Worm (Caenorhabditis elegans) whole organism, late embryonic: ENCODE data around the gene srbc-37.

ENCODE experiments used
- C38D4.7 ChIP-seq: fragments of 200-800 bp; sonication (Bioruptor generic); optimal IDR thresholded peaks from 2 replicates; lab custom pipeline; 2018; ENCODE audit warnings: mild to moderate bottlenecking, missing genetic modification characterization, moderate library complexity, missing compliant biosample characterization
- K02D7.2 ChIP-seq: sonication (generic microtip); optimal IDR thresholded peaks from 2 replicates; lab custom pipeline; 2017; ENCODE audit warnings: mild to moderate bottlenecking, missing genetic modification characterization, missing compliant biosample characterization
- K09A11.1 ChIP-seq: sonication (generic microtip); optimal IDR thresholded peaks from 2 replicates; lab custom pipeline; 2017; ENCODE audit warnings: antibody characterized with exemption, mild to moderate bottlenecking, missing genetic modification characterization, missing compliant biosample characterization; ENCODE audit not compliant: insufficient read depth
- Y22D7AL.16 ChIP-seq: sonication (generic microtip); optimal IDR thresholded peaks from 2 replicates; lab custom pipeline; 2016; ENCODE audit warnings: missing genetic modification characterization, missing compliant biosample characterization
- ama-1 ChIP-seq: fragments of 150-350 bp; optimal IDR thresholded peaks from 2 replicates; lab custom pipeline; 2014
- ceh-19 ChIP-seq: fragments of 200-800 bp; sonication (Bioruptor generic); optimal IDR thresholded peaks from 2 replicates; lab custom pipeline; 2018; ENCODE audit warnings: mild to moderate bottlenecking, missing genetic modification characterization, missing compliant biosample characterization
- ceh-30 ChIP-seq: fragments of 150-350 bp; optimal IDR thresholded peaks from 2 replicates; lab custom pipeline; 2014; ENCODE audit warnings: missing biosample characterization, missing genetic modification characterization
- ceh-31 ChIP-seq: sonication (generic microtip); optimal IDR thresholded peaks from 2 replicates; lab custom pipeline; 2016; ENCODE audit warnings: missing genetic modification characterization, missing compliant biosample characterization
- ceh-45 ChIP-seq: fragments of 200-800 bp; sonication (Bioruptor generic); IDR thresholded peaks from 2 replicates; pipeline ENCODE4 v1.3.6; 2022; ENCODE audit warnings: missing genetic modification reagents, missing genetic modification characterization, missing compliant biosample characterization
- ceh-48 ChIP-seq: sonication (generic microtip); optimal IDR thresholded peaks from 2 replicates; lab custom pipeline; 2016; ENCODE audit warnings: missing genetic modification characterization, inconsistent platforms, missing compliant biosample characterization
- ceh-9 ChIP-seq: sonication (generic microtip); optimal IDR thresholded peaks from 2 replicates; lab custom pipeline; 2016; ENCODE audit warnings: mild to moderate bottlenecking, missing genetic modification characterization, inconsistent platforms, missing compliant biosample characterization
- che-1 ChIP-seq: sonication (generic microtip); optimal IDR thresholded peaks from 2 replicates; lab custom pipeline; 2016; ENCODE audit warnings: mild to moderate bottlenecking, missing genetic modification characterization, missing compliant biosample characterization
- dmd-4 ChIP-seq: sonication (generic microtip); optimal IDR thresholded peaks from 2 replicates; lab custom pipeline; 2016; ENCODE audit warnings: borderline replicate concordance, missing genetic modification characterization, missing compliant biosample characterization
- dve-1 ChIP-seq: sonication (generic microtip); optimal IDR thresholded peaks from 2 replicates; lab custom pipeline; 2017; ENCODE audit warnings: antibody characterized with exemption, mild to moderate bottlenecking, missing genetic modification characterization, missing compliant biosample characterization
- elt-4 ChIP-seq: sonication (generic microtip); optimal IDR thresholded peaks from 2 replicates; lab custom pipeline; 2016; ENCODE audit warnings: missing genetic modification characterization, missing compliant biosample characterization
- ets-4 ChIP-seq: sonication (generic microtip); optimal IDR thresholded peaks from 2 replicates; lab custom pipeline; 2016; ENCODE audit warnings: missing genetic modification characterization, missing compliant biosample characterization
- eyg-1 ChIP-seq: sonication (generic microtip); optimal IDR thresholded peaks from 2 replicates; lab custom pipeline; 2016; ENCODE audit warnings: missing genotype, missing genetic modification characterization, missing compliant biosample characterization
- fax-1 ChIP-seq: sonication (generic microtip); optimal IDR thresholded peaks from 2 replicates; lab custom pipeline; 2016; ENCODE audit warnings: missing genotype, missing genetic modification characterization, missing compliant biosample characterization
- fkh-10 ChIP-seq: fragments of 150-350 bp; optimal IDR thresholded peaks from 2 replicates; lab custom pipeline; 2014; ENCODE audit warnings: missing biosample characterization, missing genetic modification reagents, missing genetic modification characterization
- hlh-13 ChIP-seq: fragments of 200-800 bp; sonication (Bioruptor generic); optimal IDR thresholded peaks from 2 replicates; lab custom pipeline; 2018; ENCODE audit warnings: mild to moderate bottlenecking, missing genetic modification characterization, missing compliant biosample characterization
- hlh-30 ChIP-seq: sonication (generic microtip); optimal IDR thresholded peaks from 2 replicates; lab custom pipeline; 2017; ENCODE audit warnings: antibody characterized with exemption, missing genetic modification characterization, missing compliant biosample characterization; ENCODE audit not compliant: insufficient read depth
- hlh-8 ChIP-seq: sonication (generic microtip); optimal IDR thresholded peaks from 2 replicates; lab custom pipeline; 2016; ENCODE audit warnings: missing genotype, missing genetic modification characterization, missing compliant biosample characterization
- madf-2 ChIP-seq: sonication (generic microtip); optimal IDR thresholded peaks from 2 replicates; lab custom pipeline; 2017; ENCODE audit warnings: missing genetic modification characterization, missing compliant biosample characterization
- mec-3 ChIP-seq: sonication (generic microtip); optimal IDR thresholded peaks from 2 replicates; lab custom pipeline; 2016; ENCODE audit warnings: borderline replicate concordance, missing genetic modification characterization, missing compliant biosample characterization
- nfya-1 ChIP-seq: sonication (generic microtip); optimal IDR thresholded peaks from 2 replicates; lab custom pipeline; 2017; ENCODE audit warnings: missing genetic modification characterization, mild to moderate bottlenecking, missing compliant biosample characterization, antibody characterized with exemption, moderate library complexity
- odd-2 ChIP-seq: sonication (generic microtip); optimal IDR thresholded peaks from 2 replicates; lab custom pipeline; 2017; ENCODE audit warnings: antibody characterized with exemption, mild to moderate bottlenecking, missing genetic modification characterization, missing compliant biosample characterization
- pax-1 ChIP-seq: fragments of 150-350 bp; optimal IDR thresholded peaks from 2 replicates; lab custom pipeline; 2014; ENCODE audit warnings: missing biosample characterization, missing genetic modification characterization
- pha-4 ChIP-seq: fragments of 150-350 bp; optimal IDR thresholded peaks from 2 replicates; lab custom pipeline; 2018; ENCODE audit warnings: missing biosample characterization, missing genetic modification reagents, missing genetic modification characterization
- pqm-1 ChIP-seq: sonication (generic microtip); optimal IDR thresholded peaks from 2 replicates; lab custom pipeline; 2016; ENCODE audit warnings: missing genetic modification characterization, missing compliant biosample characterization
- pros-1 ChIP-seq: fragments of 150-350 bp; optimal IDR thresholded peaks from 2 replicates; lab custom pipeline; 2014; ENCODE audit warnings: missing biosample characterization, missing genetic modification reagents, missing genetic modification characterization
- rnt-1 ChIP-seq: sonication (generic microtip); optimal IDR thresholded peaks from 2 replicates; lab custom pipeline; 2016; ENCODE audit warnings: missing genetic modification characterization, missing compliant biosample characterization
- sdc-2 ChIP-seq: sonication (generic microtip); optimal IDR thresholded peaks from 2 replicates; lab custom pipeline; 2016; ENCODE audit warnings: missing genotype, missing genetic modification characterization, missing compliant biosample characterization
- sox-4 ChIP-seq: sonication (generic microtip); optimal IDR thresholded peaks from 2 replicates; lab custom pipeline; 2017; ENCODE audit warnings: mild to moderate bottlenecking, missing genetic modification characterization, inconsistent platforms, missing compliant biosample characterization
- syd-9 ChIP-seq: sonication (generic microtip); optimal IDR thresholded peaks from 2 replicates; lab custom pipeline; 2016; ENCODE audit warnings: mild to moderate bottlenecking, missing genetic modification characterization, moderate library complexity, missing compliant biosample characterization
- tbx-2 ChIP-seq: sonication (generic microtip); optimal IDR thresholded peaks from 2 replicates; lab custom pipeline; 2016; ENCODE audit warnings: missing genetic modification characterization, missing compliant biosample characterization
- unc-42 ChIP-seq: sonication (generic microtip); optimal IDR thresholded peaks from 2 replicates; lab custom pipeline; 2016; ENCODE audit warnings: missing genotype, missing genetic modification characterization, missing compliant biosample characterization
- unc-55 ChIP-seq: sonication (generic microtip); optimal IDR thresholded peaks from 2 replicates; lab custom pipeline; 2017; ENCODE audit warnings: missing biosample characterization, missing genetic modification reagents, missing genetic modification characterization
- unc-86 ChIP-seq: sonication (generic microtip); optimal IDR thresholded peaks from 2 replicates; lab custom pipeline; 2016; ENCODE audit warnings: missing genetic modification characterization, missing compliant biosample characterization
- zip-5 ChIP-seq: sonication (generic microtip); optimal IDR thresholded peaks from 2 replicates; lab custom pipeline; 2016; ENCODE audit warnings: missing genetic modification characterization, missing compliant biosample characterization
- ztf-16 ChIP-seq: sonication (generic microtip); optimal IDR thresholded peaks from 2 replicates; lab custom pipeline; 2017; ENCODE audit warnings: missing genetic modification characterization, missing compliant biosample characterization

Gene srbc-37

DNA sequence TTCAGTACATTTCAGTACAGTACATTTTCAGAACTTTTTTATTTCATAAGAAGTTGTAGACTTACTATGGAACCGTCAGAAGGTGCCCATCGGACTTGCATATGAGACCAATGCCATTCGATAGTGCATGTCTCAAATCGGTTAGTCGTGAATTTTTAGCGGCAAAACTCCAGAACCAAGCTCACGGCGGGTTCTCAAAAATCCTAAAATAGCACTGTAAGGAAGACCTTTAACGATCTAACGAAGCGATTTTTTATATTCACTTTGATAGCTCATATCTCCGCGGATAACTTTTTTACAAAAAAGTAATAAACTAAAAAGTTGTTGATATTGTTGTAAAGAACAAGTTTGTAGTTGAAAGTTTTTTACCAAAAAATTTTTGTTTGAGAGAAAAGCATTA lies 28.1 kb upstream of the srbc-37 start, which contains the start of gene sru-25:
TSS of gene sru-25 (minus strand) at position 101 of the 400 bp plus-strand sequence.
- TF ChIP-seq pros-1: no peak

DNA sequence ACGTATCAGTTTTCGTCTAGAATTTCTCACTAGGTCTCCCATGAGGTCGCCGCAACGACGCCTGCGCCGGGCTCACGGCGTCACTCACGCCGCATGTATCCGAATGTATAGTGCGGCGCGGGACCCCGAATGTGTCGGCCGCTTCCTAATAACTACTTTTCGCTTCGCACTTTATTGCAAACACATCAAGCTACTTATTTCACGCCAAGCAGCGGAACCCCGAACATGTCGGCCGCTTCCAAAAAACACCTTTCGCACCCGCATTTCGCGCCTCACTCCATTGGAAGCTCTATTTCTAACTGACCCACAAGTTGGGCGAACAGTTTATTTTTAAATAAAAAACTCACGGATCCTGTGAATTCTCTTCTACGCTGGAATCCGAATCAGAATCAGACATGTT lies 26.3 kb upstream of the srbc-37 start:
- no peak for TF ChIP-seq dmd-4
- no peak for TF ChIP-seq syd-9 (tag; lab: Kevin White, UChicago)
- TF ChIP-seq hlh-13: no peak
- TF ChIP-seq che-1: no peak
- no peak for TF ChIP-seq hlh-8
- no peak for TF ChIP-seq pqm-1 (tag; lab: Kevin White, UChicago)

DNA sequence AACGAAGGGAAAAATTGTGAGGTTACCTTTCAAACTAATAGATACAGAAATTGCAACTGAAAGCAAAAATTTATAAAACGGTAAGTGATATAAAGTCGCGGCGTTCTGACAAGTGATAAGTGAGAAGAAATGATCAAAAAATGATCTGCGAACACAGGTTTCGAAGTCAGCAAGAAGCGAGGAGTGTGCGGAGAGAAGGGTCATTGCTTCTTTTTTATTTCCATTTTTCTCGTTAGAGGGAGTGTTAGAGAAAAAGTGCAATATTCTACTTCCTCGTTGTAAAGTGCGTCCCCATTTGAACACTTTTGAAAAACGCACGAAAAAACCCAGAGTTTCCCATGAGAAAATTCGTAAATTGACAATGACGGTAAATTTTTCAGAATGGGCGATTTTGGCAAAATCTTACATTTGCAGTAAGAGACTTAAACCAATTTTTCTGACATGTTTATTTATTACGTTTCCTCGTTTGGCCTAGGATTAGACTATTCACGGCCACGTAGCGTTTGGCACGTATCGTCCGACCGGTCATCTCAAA lies 25.7 kb upstream of the srbc-37 start, which contains the start of the genes fbxa-72 and srx-21:
TSS of gene fbxa-72 (minus strand) at position 204 of the 535 bp plus-strand sequence.
TSS of gene srx-21 (plus strand) at position 485 of the 535 bp plus-strand sequence.
- no peak for TF ChIP-seq rnt-1 (tag; lab: Kevin White, UChicago)
- TF ChIP-seq pax-1 (tag; lab: Kevin White, UChicago): no peak
- TF ChIP-seq ets-4 (tag; lab: Kevin White, UChicago): no peak
- TF ChIP-seq fkh-10 (GFP tag; lab: Kevin White, UChicago): no peak
- TF ChIP-seq Y22D7AL.16 (tag; lab: Kevin White, UChicago): no peak
- no peak for TF ChIP-seq che-1
- no peak for TF ChIP-seq fax-1 (tag; lab: Kevin White, UChicago)
- no peak for TF ChIP-seq dmd-4
- TF ChIP-seq pha-4 (tag; lab: Kevin White, UChicago): no peak
- TF ChIP-seq syd-9 (tag; lab: Kevin White, UChicago): no peak
- TF ChIP-seq zip-5 (tag; lab: Kevin White, UChicago): no peak
- no peak for TF ChIP-seq ztf-16
- TF ChIP-seq ama-1: no peak
- no peak for TF ChIP-seq K02D7.2
- no peak for TF ChIP-seq tbx-2
- TF ChIP-seq unc-42 (tag; lab: Kevin White, UChicago): no peak
- no peak for TF ChIP-seq mec-3 (tag; lab: Kevin White, UChicago)
- TF ChIP-seq unc-55 (GFP tag; lab: Kevin White, UChicago): no peak
- no peak for TF ChIP-seq C38D4.7
- TF ChIP-seq, all 69 proteins: peak for 0

DNA sequence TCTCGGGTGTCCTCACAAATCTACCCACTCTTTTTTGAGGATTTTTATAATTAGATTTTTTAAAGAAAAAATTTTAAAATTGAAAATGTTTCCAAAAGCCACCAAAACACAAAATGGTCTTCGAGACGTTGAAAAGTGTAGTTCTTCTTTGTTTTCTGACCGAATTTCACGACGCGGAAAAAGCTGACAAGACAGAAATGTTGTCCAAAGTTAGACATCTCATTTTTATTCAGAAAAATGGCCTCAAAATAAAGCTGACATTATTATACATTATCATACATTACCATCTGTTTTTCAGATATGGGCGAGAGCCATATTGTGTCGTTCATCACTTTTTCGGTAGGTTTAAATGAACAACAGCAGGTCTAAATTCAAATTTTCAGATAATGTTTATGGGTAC lies 22.7 kb upstream of the srbc-37 start, which contains the start of gene srx-22:
TSS of gene srx-22 (plus strand) at position 301 of the 400 bp plus-strand sequence.
- TF ChIP-seq pqm-1 (tag; lab: Kevin White, UChicago) (no peak), hlh-30 (tag; lab: Kevin White, UChicago) (no peak), nfya-1 (no peak), pax-1 (tag; lab: Kevin White, UChicago) (no peak), unc-86 (tag; lab: Kevin White, UChicago) (no peak), K09A11.1 (no peak), ceh-9 (tag; lab: Kevin White, UChicago) (no peak), hlh-13 (no peak), eyg-1 (tag; lab: Kevin White, UChicago) (no peak), ceh-31 (no peak), madf-2 (tag; lab: Kevin White, UChicago) (no peak), ceh-30 (tag; lab: Kevin White, UChicago) (no peak), pros-1 (no peak), syd-9 (tag; lab: Kevin White, UChicago) (no peak), Y22D7AL.16 (tag; lab: Kevin White, UChicago) (no peak), ceh-48 (tag; lab: Kevin White, UChicago) (no peak), hlh-8 (no peak)

DNA sequence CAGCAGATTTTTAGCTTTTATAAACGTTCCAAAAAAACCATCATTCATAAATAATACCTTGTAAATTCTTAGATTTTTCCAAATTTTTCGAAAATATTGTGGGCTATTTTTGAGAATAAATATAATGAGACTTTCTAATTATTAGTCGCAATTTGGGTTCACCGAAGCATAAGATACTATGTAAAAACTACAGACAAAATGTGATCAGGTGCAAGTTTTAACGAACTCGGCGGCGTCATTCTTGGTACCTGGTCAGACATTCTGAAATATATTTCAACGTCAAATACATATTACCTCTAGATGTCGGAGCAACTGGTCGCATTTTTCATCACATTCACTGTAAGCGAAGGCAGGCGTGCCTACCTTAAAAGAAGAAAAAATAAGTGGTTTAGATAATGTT lies 20.3 kb upstream of the srbc-37 start, which contains the start of gene srx-23:
TSS of gene srx-23 (plus strand) at position 301 of the 400 bp plus-strand sequence.
- TF ChIP-seq ceh-9 (tag; lab: Kevin White, UChicago): no peak
- no peak for TF ChIP-seq pqm-1 (tag; lab: Kevin White, UChicago)
- TF ChIP-seq eyg-1 (tag; lab: Kevin White, UChicago): no peak
- TF ChIP-seq ztf-16: no peak
- no peak for TF ChIP-seq K02D7.2
- TF ChIP-seq ceh-45: no peak
- no peak for TF ChIP-seq dmd-4
- TF ChIP-seq sox-4: no peak
- no peak for TF ChIP-seq hlh-13
- TF ChIP-seq sdc-2 (tag; lab: Kevin White, UChicago): no peak
- TF ChIP-seq elt-4 (tag; lab: Kevin White, UChicago): no peak
- no peak for TF ChIP-seq ceh-19
- TF ChIP-seq odd-2 (tag; lab: Kevin White, UChicago): no peak
- no peak for TF ChIP-seq K09A11.1
- TF ChIP-seq dve-1 (tag; lab: Kevin White, UChicago): no peak
- TF ChIP-seq, all 69 proteins: peak for 0
